Fruit fly (Drosophila melanogaster): ENCODE measurements around the gene CG14968.
A peak's percentile ranks its signal among the peaks of the same experiment; 100 is the strongest.

CG14968 gene

dm6 chr3L:3303087-3303526, at the start of gene CG14968 (continued):
- TF ChIP-seq CG13894 (tag; optimal IDR thresholded peaks at IDR 0.05) (peak; percentile 94), hbn (GFP tag; IDR thresholded peaks at IDR 0.05; ENCODE audit: partially characterized antibody) (no peak), gsb-n (tag; optimal IDR thresholded peaks at IDR 0.05) (peak; percentile 74), CG1792 (GFP tag; optimal IDR thresholded peaks at IDR 0.05) (peak; percentile 76), az2 (GFP tag; optimal IDR thresholded peaks at IDR 0.05) (peak; percentile 92), p53 (GFP tag; optimal IDR thresholded peaks at IDR 0.05) (no peak), ftz-f1 (GFP tag; optimal IDR thresholded peaks at IDR 0.05) (peak; percentile 48), CG34224 (GFP tag; IDR thresholded peaks at IDR 0.05; ENCODE audit: partially characterized antibody) (no peak), Gug (GFP tag; IDR thresholded peaks at IDR 0.05) (peak; percentile 86), HLH4C (GFP tag; IDR thresholded peaks at IDR 0.05; ENCODE audit: partially characterized antibody) (no peak), ewg (GFP tag; optimal IDR thresholded peaks at IDR 0.05) (peak; percentile 80), NK7.1 (GFP tag; optimal IDR thresholded peaks at IDR 0.05) (peak; percentile 69), Xrp1 (GFP tag; IDR thresholded peaks at IDR 0.05) (peak; percentile 95), sim (GFP tag; IDR thresholded peaks at IDR 0.05) (peak; percentile 77; the same call in 1 of the 2 replicates), CG2875 (GFP tag; optimal IDR thresholded peaks at IDR 0.05) (peak; percentile 72), Drgx (GFP tag; IDR thresholded peaks at IDR 0.05) (peak; percentile 95), Hr39 (optimal IDR thresholded peaks at IDR 0.05) (no peak), nerfin-1 (tag; optimal IDR thresholded peaks at IDR 0.05) (peak; percentile 82), D19B (GFP tag; optimal IDR thresholded peaks at IDR 0.05) (peak; percentile 88), ttk (GFP tag; IDR thresholded peaks at IDR 0.05) (peak; percentile 96), rib (GFP tag; IDR thresholded peaks at IDR 0.05) (peak; percentile 94), zfh2 (GFP tag; optimal IDR thresholded peaks at IDR 0.05) (peak; percentile 75), CG14050 (GFP tag; IDR thresholded peaks at IDR 0.05) (peak; percentile 97), CG11723 (GFP tag; optimal IDR thresholded peaks at IDR 0.05) (peak; percentile 86), ab (GFP tag; optimal IDR thresholded peaks at IDR 0.05) (no peak), dan (GFP tag; IDR thresholded peaks at IDR 0.05) (peak; percentile 41; the same call in 1 of the 2 replicates), HLH54F (GFP tag; optimal IDR thresholded peaks at IDR 0.05) (peak; percentile 77), CG7271 (tag; optimal IDR thresholded peaks at IDR 0.05) (peak; percentile 75)

DNA sequence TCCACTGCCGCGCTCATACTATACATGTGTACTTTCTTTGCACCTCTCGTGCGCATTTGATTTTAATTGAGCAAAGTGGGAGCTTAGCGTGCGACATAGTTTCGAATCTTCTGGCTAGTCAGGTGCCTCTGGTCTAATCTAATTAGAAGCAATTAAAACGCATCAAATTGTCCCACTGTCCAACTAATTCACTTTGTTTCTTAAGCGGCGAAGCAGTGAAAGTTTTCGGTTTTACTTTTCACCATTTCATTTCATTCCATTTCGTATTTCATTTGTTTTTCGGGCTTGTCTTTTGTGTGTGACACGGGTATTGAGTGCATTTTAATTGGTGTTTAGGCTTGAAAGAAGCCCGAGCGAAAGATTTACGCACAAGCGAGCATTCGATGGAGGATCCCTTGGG, 49.6 kb upstream of the CG14968 start:
- peak; percentile 94 for TF ChIP-seq Blimp-1 (GFP tag; optimal IDR thresholded peaks at IDR 0.05)
- no peak for TF ChIP-seq corto (GFP tag; optimal IDR thresholded peaks at IDR 0.05)
- peak; percentile 23 for TF ChIP-seq CG33557 (GFP tag; optimal IDR thresholded peaks at IDR 0.05)
- peak; percentile 53 for TF ChIP-seq CG4707 (GFP tag; optimal IDR thresholded peaks at IDR 0.05)

DNA sequence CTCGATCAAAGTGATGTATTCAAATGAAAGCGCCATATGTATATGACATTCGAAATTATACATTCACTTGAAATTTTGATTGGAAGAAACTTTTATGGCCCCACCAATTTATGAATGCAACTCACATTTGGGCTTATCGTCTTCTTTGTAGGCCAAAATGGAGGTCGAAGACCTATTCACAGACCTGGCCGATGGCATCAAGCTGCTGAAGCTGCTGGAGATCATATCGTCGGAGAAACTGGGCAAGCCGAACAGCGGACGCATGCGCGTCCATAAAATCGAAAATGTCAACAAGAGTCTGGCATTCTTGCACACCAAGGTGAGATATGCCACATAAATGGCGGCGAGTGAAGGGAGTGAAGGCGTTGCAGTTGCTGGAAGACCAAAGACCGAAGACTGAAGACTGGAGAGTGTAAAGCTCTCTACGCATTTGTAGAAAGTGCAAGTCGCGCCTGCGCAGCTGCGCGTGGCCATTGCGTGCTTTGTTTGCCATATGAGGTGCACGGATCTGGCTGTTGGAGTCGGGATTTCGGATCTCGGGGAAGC, 49.0 kb upstream of the CG14968 start:
- TF ChIP-seq tx (GFP tag; optimal IDR thresholded peaks at IDR 0.05) (no peak), chif (GFP tag; optimal IDR thresholded peaks at IDR 0.05) (no peak), al (GFP tag; IDR thresholded peaks at IDR 0.05) (no peak), CG4730 (GFP tag; IDR thresholded peaks at IDR 0.05) (no peak), BtbVII (GFP tag; optimal IDR thresholded peaks at IDR 0.05) (no peak), CG6813 (GFP tag; optimal IDR thresholded peaks at IDR 0.05) (no peak), klu (GFP tag; IDR thresholded peaks at IDR 0.05) (no peak), Doc2 (GFP tag; IDR thresholded peaks at IDR 0.05) (no peak), ara (GFP tag; IDR thresholded peaks at IDR 0.05) (no peak), CG2120 (GFP tag; optimal IDR thresholded peaks at IDR 0.05) (no peak), Lhr (GFP tag; optimal IDR thresholded peaks at IDR 0.05) (no peak), vvl (GFP tag; IDR thresholded peaks at IDR 0.05) (0 out of 2 replicates have a peak, but pooled peaks have one; percentile 24), CG2678 (tag; optimal IDR thresholded peaks at IDR 0.05) (no peak), Ssrp (tag; optimal IDR thresholded peaks at IDR 0.05) (no peak), CG6689 (GFP tag; IDR thresholded peaks at IDR 0.05) (no peak), kni (GFP tag; optimal IDR thresholded peaks at IDR 0.05) (peak; percentile 72), Med (GFP tag) (peak; percentile 66), abd-A (tag; optimal IDR thresholded peaks at IDR 0.05) (peak; percentile 48)

Data from whole organism, embryonic.